Worm (Caenorhabditis elegans) whole organism, early embryonic: ENCODE measurements around the gene F47B8.10.

Experiments used
- B0310.2 ChIP-seq: sonication (generic microtip); optimal IDR thresholded peaks from 2 replicates; lab custom pipeline; 2016; ENCODE audit warnings: mild to moderate bottlenecking, missing genetic modification characterization, missing compliant biosample characterization
- aly-1 ChIP-seq: sonication (generic microtip); optimal IDR thresholded peaks from 2 replicates; lab custom pipeline; 2016; ENCODE audit warnings: missing genetic modification characterization, missing compliant biosample characterization
- ama-1 ChIP-seq: fragments of 150-350 bp; optimal IDR thresholded peaks from 2 replicates; lab custom pipeline; 2014
- ceh-36 ChIP-seq: sonication (generic microtip); optimal IDR thresholded peaks from 2 replicates; lab custom pipeline; 2016; ENCODE audit warnings: missing genetic modification characterization, inconsistent platforms, missing compliant biosample characterization
- flt-1 ChIP-seq: fragments of 200-800 bp; sonication (Bioruptor generic); IDR thresholded peaks from 2 replicates; pipeline ENCODE4 v1.3.6; 2022; ENCODE audit warnings: missing genetic modification characterization, missing compliant biosample characterization
- sea-1 ChIP-seq: fragments of 200-800 bp; sonication (Bioruptor generic); conservative IDR thresholded peaks from 2 replicates; pipeline ENCODE4 v1.3.6; 2022; ENCODE audit warnings: missing genetic modification characterization, missing compliant biosample characterization

- TF ChIP-seq ama-1 (lab: Kevin White, UChicago) (no peak), aly-1 (no peak), sea-1 (GFP tag; lab: Robert Waterston, UW) (no peak), B0310.2 (tag; lab: Kevin White, UChicago) (no peak), ceh-36 (tag; lab: Kevin White, UChicago) (no peak), flt-1 (no peak)
Observed at ce11 chrV:14299569-14300064, 42.2 kb upstream of the F47B8.10 start, which contains the start of the genes spig-3 and F14D7.12.
